Fruit fly (Drosophila melanogaster) whole organism, embryonic: ENCODE results near the gene Ir76b.

Source experiments
- Adf1 ChIP-seq: fragments of 200-800 bp; sonication (Bioruptor generic); IDR thresholded peaks from 2 replicates; pipeline ENCODE4 v1.3.6; 2022; ENCODE audit warnings: missing biosample characterization, missing genetic modification characterization
- B-H2 ChIP-seq: fragments of 200-800 bp; sonication (Bioruptor generic); optimal IDR thresholded peaks from 2 replicates; lab custom pipeline; 2018; ENCODE audit warnings: missing biosample characterization, mild to moderate bottlenecking, missing genetic modification characterization
- CG10321 ChIP-seq: fragments of 200-800 bp; sonication (Bioruptor generic); IDR thresholded peaks from 2 replicates; pipeline ENCODE4 v1.3.6; 2022; ENCODE audit warnings: missing biosample characterization, missing genetic modification characterization
- CG10462 ChIP-seq: fragments of 200-800 bp; sonication (Bioruptor generic); optimal IDR thresholded peaks from 2 replicates; lab custom pipeline; 2016; ENCODE audit warnings: missing biosample characterization, missing genetic modification characterization
- CG10543 ChIP-seq: fragments of 200-800 bp; sonication (Bioruptor generic); optimal IDR thresholded peaks from 3 replicates; lab custom pipeline; 2017; ENCODE audit warnings: missing biosample characterization, mild to moderate bottlenecking, missing genetic modification characterization, moderate library complexity
- CG11085 ChIP-seq: fragments of 200-800 bp; sonication (Bioruptor generic); IDR thresholded peaks from 2 replicates; pipeline ENCODE4 v1.3.6; 2022; ENCODE audit warnings: missing biosample characterization, missing genetic modification characterization
- CG11398 ChIP-seq: fragments of 200-800 bp; sonication (Bioruptor generic); optimal IDR thresholded peaks from 2 replicates; lab custom pipeline; 2016; ENCODE audit warnings: missing biosample characterization, missing genetic modification characterization
- CG11723 ChIP-seq: fragments of 200-800 bp; sonication (Bioruptor generic); optimal IDR thresholded peaks from 2 replicates; lab custom pipeline; 2017; ENCODE audit warnings: missing biosample characterization, mild to moderate bottlenecking, missing genetic modification characterization
- CG12071 ChIP-seq: fragments of 200-800 bp; sonication (Bioruptor generic); optimal IDR thresholded peaks from 3 replicates; lab custom pipeline; 2018; ENCODE audit warnings: missing biosample characterization, mild to moderate bottlenecking, missing genetic modification characterization
- CG12236 ChIP-seq: fragments of 200-800 bp; sonication (Bioruptor generic); optimal IDR thresholded peaks from 2 replicates; lab custom pipeline; 2016; ENCODE audit warnings: missing biosample characterization, missing genetic modification characterization
- CG12744 ChIP-seq: fragments of 200-800 bp; sonication (Bioruptor generic); optimal IDR thresholded peaks from 2 replicates; lab custom pipeline; 2016; ENCODE audit warnings: missing biosample characterization, missing genetic modification characterization
- CG14667 ChIP-seq: fragments of 200-800 bp; sonication (Bioruptor generic); IDR thresholded peaks from 2 replicates; pipeline ENCODE4 v1.3.6; 2022; ENCODE audit warnings: missing biosample characterization, missing genetic modification characterization
- CG15073 ChIP-seq: fragments of 200-800 bp; sonication (Bioruptor generic); optimal IDR thresholded peaks from 2 replicates; lab custom pipeline; 2016; ENCODE audit warnings: missing biosample characterization, missing genetic modification characterization
- CG15696 ChIP-seq: fragments of 200-800 bp; sonication (Bioruptor generic); optimal IDR thresholded peaks from 2 replicates; lab custom pipeline; 2019; ENCODE audit warnings: missing biosample characterization, mild to moderate bottlenecking, missing genetic modification characterization, moderate library complexity
- CG17359 ChIP-seq: fragments of 200-800 bp; sonication (Bioruptor generic); optimal IDR thresholded peaks from 3 replicates; lab custom pipeline; 2018; ENCODE audit warnings: missing biosample characterization, mild to moderate bottlenecking, missing genetic modification characterization, moderate library complexity
- CG17385 ChIP-seq: fragments of 200-800 bp; sonication (Bioruptor generic); optimal IDR thresholded peaks from 3 replicates; lab custom pipeline; 2018; ENCODE audit warnings: missing biosample characterization, mild to moderate bottlenecking, missing genetic modification characterization
- CG31441 ChIP-seq: fragments of 200-800 bp; sonication (Bioruptor generic); IDR thresholded peaks from 2 replicates; pipeline ENCODE4 v1.3.6; 2022; ENCODE audit warnings: missing biosample characterization, missing genetic modification characterization
- CG3281 ChIP-seq: fragments of 200-800 bp; sonication (Bioruptor generic); optimal IDR thresholded peaks from 3 replicates; lab custom pipeline; 2017; ENCODE audit warnings: missing biosample characterization, mild to moderate bottlenecking, missing genetic modification characterization
- CG34376 ChIP-seq: fragments of 200-800 bp; sonication (Bioruptor generic); optimal IDR thresholded peaks from 2 replicates; lab custom pipeline; 2018; ENCODE audit warnings: missing biosample characterization, mild to moderate bottlenecking, missing genetic modification characterization
- CG3838 ChIP-seq: fragments of 200-800 bp; sonication (Bioruptor generic); optimal IDR thresholded peaks from 3 replicates; lab custom pipeline; 2016; ENCODE audit warnings: missing biosample characterization, missing genetic modification characterization
- CG6689 ChIP-seq: fragments of 200-800 bp; sonication (Bioruptor generic); IDR thresholded peaks from 2 replicates; pipeline ENCODE4 v1.3.6; 2022; ENCODE audit warnings: missing biosample characterization, missing genetic modification characterization
- CG9727 ChIP-seq: fragments of 200-800 bp; sonication (Bioruptor generic); optimal IDR thresholded peaks from 3 replicates; lab custom pipeline; 2017; ENCODE audit warnings: missing biosample characterization, mild to moderate bottlenecking, missing genetic modification characterization
- CG9797 ChIP-seq: fragments of 200-800 bp; sonication (Bioruptor generic); optimal IDR thresholded peaks from 3 replicates; lab custom pipeline; 2018; ENCODE audit warnings: missing biosample characterization, mild to moderate bottlenecking, missing genetic modification characterization
- CrebB ChIP-seq: fragments of 200-800 bp; sonication (Bioruptor generic); optimal IDR thresholded peaks from 3 replicates; lab custom pipeline; 2018; ENCODE audit warnings: missing biosample characterization, mild to moderate bottlenecking, missing genetic modification characterization
- Ets97D ChIP-seq: fragments of 200-800 bp; sonication (Bioruptor generic); optimal IDR thresholded peaks from 3 replicates; lab custom pipeline; 2016; ENCODE audit warnings: missing biosample characterization, missing genetic modification characterization
- HLHmδ ChIP-seq: fragments of 200-800 bp; sonication (Bioruptor generic); optimal IDR thresholded peaks from 2 replicates; lab custom pipeline; 2018; ENCODE audit warnings: missing biosample characterization, mild to moderate bottlenecking, missing genetic modification characterization, moderate library complexity
- HmgD ChIP-seq: fragments of 200-800 bp; sonication (Bioruptor generic); optimal IDR thresholded peaks from 3 replicates; lab custom pipeline; 2016; ENCODE audit warnings: missing biosample characterization, missing genetic modification characterization
- Lhr ChIP-seq: fragments of 200-800 bp; sonication (Bioruptor generic); optimal IDR thresholded peaks from 3 replicates; lab custom pipeline; 2017; ENCODE audit warnings: mild to moderate bottlenecking, missing biosample characterization, missing genetic modification reagents, missing genetic modification characterization
- Mrtf ChIP-seq: fragments of 200-800 bp; sonication (Bioruptor generic); IDR thresholded peaks from 3 replicates; pipeline ENCODE4 v1.3.6; 2022; ENCODE audit warnings: missing biosample characterization, missing genetic modification characterization
- NK7.1 ChIP-seq: fragments of 200-800 bp; sonication (Bioruptor generic); optimal IDR thresholded peaks from 3 replicates; lab custom pipeline; 2016; ENCODE audit warnings: missing biosample characterization, missing genetic modification characterization
- Nf-YC ChIP-seq: fragments of 200-800 bp; optimal IDR thresholded peaks from 3 replicates; lab custom pipeline; 2019; ENCODE audit warnings: missing biosample characterization, mild to moderate bottlenecking, missing genetic modification characterization, moderate library complexity
- Six4 ChIP-seq: fragments of 200-800 bp; sonication (Bioruptor generic); optimal IDR thresholded peaks from 2 replicates; lab custom pipeline; 2016; ENCODE audit warnings: missing biosample characterization, missing genetic modification characterization
- Tbp ChIP-seq: fragments of >200 bp; optimal IDR thresholded peaks from 2 replicates; lab custom pipeline; 2018; ENCODE audit warnings: missing biosample characterization, missing genetic modification characterization
- ab ChIP-seq: fragments of 200-800 bp; sonication (Bioruptor generic); optimal IDR thresholded peaks from 2 replicates; lab custom pipeline; 2016; ENCODE audit warnings: missing biosample characterization, missing genetic modification characterization
- ase ChIP-seq: fragments of 200-800 bp; sonication (Bioruptor generic); IDR thresholded peaks from 3 replicates; pipeline ENCODE4 v1.3.6; 2022; ENCODE audit warnings: missing biosample characterization, missing genetic modification characterization
- cato ChIP-seq: fragments of 200-800 bp; sonication (Bioruptor generic); optimal IDR thresholded peaks from 2 replicates; lab custom pipeline; 2016; ENCODE audit warnings: missing biosample characterization, missing genetic modification characterization, borderline replicate concordance
- croc ChIP-seq: fragments of 200-800 bp; sonication (Bioruptor generic); conservative IDR thresholded peaks from 3 replicates; pipeline ENCODE4 v1.3.6; 2022; ENCODE audit warnings: missing biosample characterization, missing genetic modification characterization
- dmrt99B ChIP-seq: fragments of 200-800 bp; sonication (Bioruptor generic); optimal IDR thresholded peaks from 2 replicates; lab custom pipeline; 2018; ENCODE audit warnings: missing biosample characterization, mild to moderate bottlenecking, missing genetic modification characterization, moderate library complexity
- en ChIP-seq: fragments of 200-800 bp; sonication (Bioruptor generic); optimal IDR thresholded peaks from 2 replicates; lab custom pipeline; 2016; ENCODE audit warnings: missing biosample characterization, missing genetic modification characterization
- gce ChIP-seq: fragments of 200-800 bp; sonication (Bioruptor generic); IDR thresholded peaks from 3 replicates; pipeline ENCODE4 v1.3.6; 2022; ENCODE audit warnings: missing biosample characterization, missing genetic modification characterization
- gcm2 ChIP-seq: fragments of 200-800 bp; sonication (Bioruptor generic); optimal IDR thresholded peaks from 2 replicates; lab custom pipeline; 2016; ENCODE audit warnings: missing biosample characterization, missing genetic modification characterization
- gfzf ChIP-seq: fragments of 200-800 bp; sonication (Bioruptor generic); optimal IDR thresholded peaks from 2 replicates; lab custom pipeline; 2016; ENCODE audit warnings: missing biosample characterization, mild to moderate bottlenecking, missing genetic modification characterization, moderate library complexity
- her ChIP-seq: fragments of 200-800 bp; sonication (Bioruptor generic); optimal IDR thresholded peaks from 2 replicates; lab custom pipeline; 2016; ENCODE audit warnings: missing biosample characterization, missing genetic modification characterization
- oc ChIP-seq: fragments of 200-800 bp; sonication (Bioruptor generic); optimal IDR thresholded peaks from 2 replicates; lab custom pipeline; 2018; ENCODE audit warnings: missing biosample characterization, mild to moderate bottlenecking, missing genetic modification characterization, moderate library complexity
- odd ChIP-seq: fragments of 200-800 bp; sonication (Bioruptor generic); optimal IDR thresholded peaks from 2 replicates; lab custom pipeline; 2017; ENCODE audit warnings: missing biosample characterization, mild to moderate bottlenecking, missing genetic modification characterization
- pros ChIP-seq: fragments of 200-800 bp; sonication (Bioruptor generic); optimal IDR thresholded peaks from 3 replicates; lab custom pipeline; 2019; ENCODE audit warnings: missing biosample characterization, mild to moderate bottlenecking, missing genetic modification characterization, moderate library complexity
- stc ChIP-seq: fragments of 200-800 bp; sonication (Bioruptor generic); IDR thresholded peaks from 2 replicates; pipeline ENCODE4 v1.3.6; 2022; ENCODE audit warnings: missing biosample characterization, missing genetic modification characterization
- tna ChIP-seq: fragments of 200-800 bp; sonication (Bioruptor generic); IDR thresholded peaks from 2 replicates; pipeline ENCODE4 v1.3.6; 2022; ENCODE audit warnings: missing biosample characterization, missing genetic modification characterization; ENCODE audit not compliant: partially characterized antibody
- tup ChIP-seq: fragments of 200-800 bp; sonication (Bioruptor generic); optimal IDR thresholded peaks from 2 replicates; lab custom pipeline; 2016; ENCODE audit warnings: missing biosample characterization, mild to moderate bottlenecking, missing genetic modification characterization, moderate library complexity
- tx ChIP-seq: fragments of 200-800 bp; sonication (Bioruptor generic); optimal IDR thresholded peaks from 2 replicates; lab custom pipeline; 2016; ENCODE audit warnings: missing biosample characterization, missing genetic modification characterization
- vfl ChIP-seq: fragments of 200-800 bp; sonication (Bioruptor generic); optimal IDR thresholded peaks from 2 replicates; lab custom pipeline; 2016; ENCODE audit warnings: missing biosample characterization, missing genetic modification characterization
- zf30C ChIP-seq: fragments of 200-800 bp; sonication (Bioruptor generic); optimal IDR thresholded peaks from 3 replicates; lab custom pipeline; 2018; ENCODE audit warnings: missing biosample characterization, mild to moderate bottlenecking, missing genetic modification characterization

The Ir76b gene

DNA sequence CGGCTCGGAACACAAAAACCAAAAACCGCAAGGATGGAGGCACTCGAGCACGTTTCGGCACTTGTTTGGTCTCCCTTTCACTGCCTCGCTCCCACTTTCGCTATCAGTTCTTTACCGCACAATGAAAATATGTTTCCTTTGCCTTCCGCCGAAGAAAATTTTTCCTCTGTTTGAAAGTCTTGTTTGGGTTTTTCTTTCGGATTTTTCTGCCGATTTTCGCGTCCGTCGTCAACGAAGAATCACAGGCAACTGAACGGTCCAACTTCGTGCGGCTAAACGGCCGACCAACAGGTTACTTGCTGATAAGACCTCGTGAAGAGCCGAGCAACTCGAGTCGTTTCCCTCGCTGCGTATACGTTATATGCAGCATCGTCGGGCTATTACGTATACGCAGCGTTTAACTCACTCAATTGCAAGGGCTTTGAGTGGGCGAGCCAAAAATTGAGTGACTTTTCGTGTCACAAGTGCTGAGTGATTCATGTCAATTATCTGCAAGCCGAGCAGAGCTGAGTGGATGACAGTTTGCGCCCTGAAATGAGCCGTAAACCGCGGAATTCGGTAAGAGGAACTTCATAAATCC lies 22.5 kb downstream of the Ir76b start, which contains the start of gene sNPF-R (continued):
- TF ChIP-seq CG12236 (GFP tag; lab: Kevin White, UChicago) (no peak), CG11723 (GFP tag; lab: Kevin White, UChicago) (no peak), CrebB (tag; lab: Kevin White, UChicago) (no peak), oc (tag; lab: Kevin White, UChicago) (no peak), dmrt99B (tag; lab: Kevin White, UChicago) (no peak), CG34376 (GFP tag; lab: Kevin White, UChicago) (peak; percentile 16), en (GFP tag; lab: Kevin White, UChicago) (no peak), Nf-YC (tag; lab: Kevin White, UChicago) (peak; percentile 77), Mrtf (GFP tag; lab: Robert Waterston, UW) (no peak), HmgD (GFP tag; lab: Kevin White, UChicago) (no peak), CG10321 (0 out of 2 replicates have a peak, but pooled peaks have one; percentile 15), CG31441 (GFP tag; lab: Robert Waterston, UW) (no peak), zf30C (GFP tag; lab: Kevin White, UChicago) (no peak), stc (GFP tag; lab: Robert Waterston, UW) (no peak), CG9797 (GFP tag; lab: Kevin White, UChicago) (no peak), CG3838 (GFP tag; lab: Kevin White, UChicago) (no peak), gfzf (GFP tag; lab: Kevin White, UChicago) (no peak), Tbp (no peak), CG11398 (GFP tag; lab: Kevin White, UChicago) (no peak), CG10543 (GFP tag; lab: Kevin White, UChicago) (peak; percentile 64), CG17385 (GFP tag; lab: Kevin White, UChicago) (no peak), CG3281 (no peak), her (no peak), CG12071 (GFP tag; lab: Kevin White, UChicago) (peak; percentile 35), Ets97D (GFP tag; lab: Kevin White, UChicago) (no peak), Adf1 (GFP tag; lab: Robert Waterston, UW) (peak; percentile 19; the same call in 1 of the 2 replicates), gce (no peak), gcm2 (GFP tag; lab: Kevin White, UChicago) (no peak), croc (GFP tag; lab: Robert Waterston, UW) (no peak), CG15073 (GFP tag; lab: Kevin White, UChicago) (no peak), CG9727 (GFP tag; lab: Kevin White, UChicago) (no peak), CG12744 (GFP tag; lab: Kevin White, UChicago) (no peak), Lhr (no peak), CG10462 (no peak), NK7.1 (GFP tag; lab: Kevin White, UChicago) (no peak), ab (GFP tag; lab: Kevin White, UChicago) (no peak), Six4 (GFP tag; lab: Kevin White, UChicago) (no peak), tna (GFP tag; lab: Robert Waterston, UW) (no peak), cato (GFP tag; lab: Kevin White, UChicago) (no peak), vfl (GFP tag; lab: Kevin White, UChicago) (no peak), CG6689 (GFP tag; lab: Robert Waterston, UW) (no peak), tx (no peak), B-H2 (GFP tag; lab: Kevin White, UChicago) (peak; percentile 27), odd (GFP tag; lab: Kevin White, UChicago) (no peak), CG17359 (no peak), CG11085 (GFP tag; lab: Robert Waterston, UW) (peak; percentile 32; the same call in 1 of the 2 replicates), HLHmδ (GFP tag; lab: Kevin White, UChicago) (no peak), CG15696 (tag; lab: Kevin White, UChicago) (no peak), ase (GFP tag; lab: Robert Waterston, UW) (no peak), pros (GFP tag; lab: Kevin White, UChicago) (no peak), CG14667 (GFP tag; lab: Robert Waterston, UW) (no peak), tup (GFP tag; lab: Kevin White, UChicago) (no peak)
